Worm (Caenorhabditis elegans) whole organism, young adult: ENCODE measurements around the gene npr-2.

Source experiments
- let-607 ChIP-seq, 2 experiments: fragments of 200-800 bp in 1 of 2; sonication (Bioruptor generic) in 1 of 2; sonication (generic microtip) in 1 of 2; optimal IDR thresholded peaks; 2 replicates each; lab custom pipeline; 2016 to 2018; ENCODE audit warnings: mild to moderate bottlenecking in 2 of 2, missing compliant biosample characterization in 2 of 2, missing genetic modification characterization in 2 of 2, moderate library complexity in 2 of 2, missing genotype in 1 of 2
- nhr-179 ChIP-seq: sonication (generic microtip); optimal IDR thresholded peaks from 2 replicates; lab custom pipeline; 2016; ENCODE audit warnings: mild to moderate bottlenecking, missing genetic modification characterization, missing compliant biosample characterization
- tbp1 ChIP-seq: fragments of 200-800 bp; sonication (Bioruptor generic); optimal IDR thresholded peaks from 2 replicates; lab custom pipeline; 2018; ENCODE audit warnings: mild to moderate bottlenecking, missing genetic modification characterization, missing compliant biosample characterization

DNA sequence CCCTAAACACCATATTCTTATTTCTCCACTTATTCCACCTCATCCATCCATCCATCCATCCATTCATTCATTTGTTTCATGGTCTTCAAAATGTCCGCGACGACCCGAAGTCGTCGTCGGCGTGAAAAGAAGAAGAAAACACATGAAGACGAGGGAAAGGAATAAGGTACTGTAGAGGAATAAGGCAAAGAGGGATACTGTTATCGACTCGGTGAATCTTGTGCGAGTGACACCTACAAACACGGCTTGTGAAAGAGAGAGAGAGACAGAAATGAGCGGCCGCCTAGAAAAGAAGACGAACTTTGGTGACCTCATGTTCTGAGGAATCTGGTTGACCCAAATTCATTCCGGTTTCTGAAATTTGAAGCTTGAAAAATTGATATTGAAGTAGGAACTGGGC lies 29.2 kb upstream of the npr-2 start:
- TF ChIP-seq tbp1 (GFP tag; lab: Kevin White, UChicago) (no peak), let-607 (tag; optimal IDR thresholded peaks at IDR 0.05; lab: Kevin White, UChicago) (no peak), nhr-179 (tag; lab: Kevin White, UChicago) (no peak)
